Worm (Caenorhabditis elegans): ENCODE results near the gene F20B6.10.
A peak's percentile ranks its signal among the peaks of the same experiment; 100 is the strongest.

F20B6.10 gene

ce11 chrX:4215500-4216107 lies 1.4 kb downstream of the F20B6.10 start (continued):
- no peak for TF ChIP-seq hlh-12 (tag; optimal IDR thresholded peaks at IDR 0.05)
- TF ChIP-seq pha-4 (tag; optimal IDR thresholded peaks at IDR 0.05): no peak
- peak; percentile 29 for TF ChIP-seq lin-40 (tag; optimal IDR thresholded peaks at IDR 0.05)
- no peak for TF ChIP-seq ZK185.1 (tag; optimal IDR thresholded peaks at IDR 0.05; ENCODE audit: poor library complexity, severe bottlenecking)
- no peak for TF ChIP-seq ceh-100 (GFP tag; IDR thresholded peaks at IDR 0.05)
- TF ChIP-seq efl-1 (GFP tag; optimal IDR thresholded peaks at IDR 0.05): no peak
- no peak for TF ChIP-seq ceh-27 (GFP tag; optimal IDR thresholded peaks at IDR 0.05)
- no peak for TF ChIP-seq unc-130 (GFP tag; optimal IDR thresholded peaks at IDR 0.05)
- no peak for TF ChIP-seq snpc-1.3 (tag; optimal IDR thresholded peaks at IDR 0.05; ENCODE audit: insufficient read depth)
- peak in 1 of 2 experiments; percentile 33 for TF ChIP-seq let-607 (tag; optimal IDR thresholded peaks at IDR 0.05)

ce11 chrX:4214643-4215042 lies 2.4 kb downstream of the F20B6.10 start:
- TF ChIP-seq zfh-2 (GFP tag; conservative IDR thresholded peaks at IDR 0.05): peak; percentile 72
- TF ChIP-seq hmg-1.2 (GFP tag; IDR thresholded peaks at IDR 0.05): peak; percentile 48; the same call in 1 of the 2 replicates
- no peak for TF ChIP-seq lin-54 (GFP tag; optimal IDR thresholded peaks at IDR 0.05)
- TF ChIP-seq cebp-1 (GFP tag; IDR thresholded peaks at IDR 0.05): peak; percentile 85
- TF ChIP-seq cebp-1 (tag; optimal IDR thresholded peaks at IDR 0.05): peak; percentile 97

ce11 chrX:4209131-4209530 lies 7.9 kb downstream of the F20B6.10 start:
- TF ChIP-seq nhr-179 (tag; optimal IDR thresholded peaks at IDR 0.05): peak; percentile 80
- peak; percentile 90 for TF ChIP-seq ets-4 (GFP tag; optimal IDR thresholded peaks at IDR 0.05)
- TF ChIP-seq lin-35 (GFP tag; optimal IDR thresholded peaks at IDR 0.05): peak in 2 of 3 experiments; percentile 80 to 99
- TF ChIP-seq aptf-3 (GFP tag; IDR thresholded peaks at IDR 0.05): no peak
- peak; percentile 6 for TF ChIP-seq F49E8.2 (tag; optimal IDR thresholded peaks at IDR 0.05; ENCODE audit: insufficient read depth)
- TF ChIP-seq him-1 (tag; optimal IDR thresholded peaks at IDR 0.05): peak; percentile 24
- TF ChIP-seq nhr-120 (GFP tag; IDR thresholded peaks at IDR 0.05): 0 out of 2 replicates have a peak, but pooled peaks have one; percentile 69
- peak; percentile 99 for TF ChIP-seq egl-18 (GFP tag; IDR thresholded peaks at IDR 0.05)
- peak; percentile 79 for TF ChIP-seq tbp1 (GFP tag; optimal IDR thresholded peaks at IDR 0.05)
- TF ChIP-seq let-526 (GFP tag; IDR thresholded peaks at IDR 0.05): peak; percentile 97
- TF ChIP-seq hrde-1 (tag; optimal IDR thresholded peaks at IDR 0.05; ENCODE audit: borderline replicate concordance): no peak
- peak; percentile 49 for TF ChIP-seq B0261.1 (tag; optimal IDR thresholded peaks at IDR 0.05)
- no peak for TF ChIP-seq ama-1 (optimal IDR thresholded peaks at IDR 0.05)
- peak; percentile 26 to 68 for TF ChIP-seq ama-1 (GFP tag; optimal IDR thresholded peaks at IDR 0.05)
- peak; percentile 98 for TF ChIP-seq gei-17 (GFP tag; optimal IDR thresholded peaks at IDR 0.05)
- peak; percentile 91 for TF ChIP-seq nhr-90 (tag; optimal IDR thresholded peaks at IDR 0.05)
- TF ChIP-seq bed-2 (GFP tag; IDR thresholded peaks at IDR 0.05): no peak
- peak; percentile 100 for TF ChIP-seq lin-40 (tag; optimal IDR thresholded peaks at IDR 0.05)
- TF ChIP-seq pha-4 (tag; optimal IDR thresholded peaks at IDR 0.05): peak; percentile 78
- no peak for TF ChIP-seq xnd-1 (tag; optimal IDR thresholded peaks at IDR 0.05)
- TF ChIP-seq lin-26 (GFP tag; IDR thresholded peaks at IDR 0.05): peak; percentile 86
- TF ChIP-seq cebp-2 (GFP tag; IDR thresholded peaks at IDR 0.05): peak; percentile 99
- peak; percentile 100 for TF ChIP-seq Y56A3A.18 (GFP tag; IDR thresholded peaks at IDR 0.05)
- peak; percentile 22; the same call in 1 of the 2 replicates for TF ChIP-seq ceh-91 (GFP tag; IDR thresholded peaks at IDR 0.05)
- TF ChIP-seq atf-7 (tag; optimal IDR thresholded peaks at IDR 0.05): peak; percentile 98
- peak; percentile 97 for TF ChIP-seq F10E7.11 (tag; optimal IDR thresholded peaks at IDR 0.05)
- TF ChIP-seq hmg-20 (GFP tag; IDR thresholded peaks at IDR 0.05): peak; percentile 97
- TF ChIP-seq snpc-1.3 (tag; optimal IDR thresholded peaks at IDR 0.05; ENCODE audit: insufficient read depth): peak; percentile 75
- peak; percentile 90 for TF ChIP-seq hmg-1.2 (GFP tag; IDR thresholded peaks at IDR 0.05)
- peak; percentile 95 for TF ChIP-seq C17E4.6 (GFP tag; IDR thresholded peaks at IDR 0.05)
- peak; percentile 59; the same call in 1 of the 2 replicates for TF ChIP-seq Y95B8A.8 (GFP tag; IDR thresholded peaks at IDR 0.05)
- no peak for TF ChIP-seq hlh-26 (GFP tag; conservative IDR thresholded peaks at IDR 0.05)
- TF ChIP-seq B0019.2 (GFP tag; conservative IDR thresholded peaks at IDR 0.05): no peak
